Fruit fly (Drosophila melanogaster) whole organism, embryonic: ENCODE measurements around the gene Jhbp16.

Experiments used
- Ada2b ChIP-seq: fragments of 200-800 bp; sonication (Bioruptor generic); IDR thresholded peaks from 2 replicates; pipeline ENCODE4 v1.3.6; 2022; ENCODE audit warnings: missing biosample characterization, missing genetic modification characterization
- Bdp1 ChIP-seq: fragments of 200-800 bp; sonication (Bioruptor generic); optimal IDR thresholded peaks from 3 replicates; lab custom pipeline; 2016; ENCODE audit warnings: missing biosample characterization, missing genetic modification characterization
- CG10565 ChIP-seq: fragments of 200-800 bp; sonication (Bioruptor generic); optimal IDR thresholded peaks from 3 replicates; lab custom pipeline; 2016; ENCODE audit warnings: missing biosample characterization, mild to moderate bottlenecking, missing genetic modification characterization
- CG11398 ChIP-seq: fragments of 200-800 bp; sonication (Bioruptor generic); optimal IDR thresholded peaks from 2 replicates; lab custom pipeline; 2016; ENCODE audit warnings: missing biosample characterization, missing genetic modification characterization
- CG12942 ChIP-seq: fragments of 200-800 bp; sonication (Bioruptor generic); optimal IDR thresholded peaks from 3 replicates; lab custom pipeline; 2016; ENCODE audit warnings: missing biosample characterization, missing genetic modification characterization
- CG14014 ChIP-seq: fragments of 200-800 bp; sonication (Bioruptor generic); IDR thresholded peaks from 2 replicates; pipeline ENCODE4 v1.3.6; 2022; ENCODE audit warnings: missing biosample characterization, missing genetic modification characterization
- CG14860 ChIP-seq: fragments of 200-800 bp; sonication (Bioruptor generic); IDR thresholded peaks from 3 replicates; pipeline ENCODE4 v1.3.6; 2022; ENCODE audit warnings: missing biosample characterization, missing genetic modification characterization; ENCODE audit not compliant: partially characterized antibody
- CG15601 ChIP-seq: fragments of 200-800 bp; sonication (Bioruptor generic); optimal IDR thresholded peaks from 3 replicates; lab custom pipeline; 2019; ENCODE audit warnings: missing biosample characterization, mild to moderate bottlenecking, missing genetic modification characterization, moderate library complexity
- CG17361 ChIP-seq: fragments of 200-800 bp; sonication (Bioruptor generic); IDR thresholded peaks from 3 replicates; pipeline ENCODE4 v1.3.6; 2022; ENCODE audit warnings: missing biosample characterization, missing genetic modification characterization
- CG17802 ChIP-seq: fragments of 200-800 bp; sonication (Bioruptor generic); optimal IDR thresholded peaks from 2 replicates; lab custom pipeline; 2018; ENCODE audit warnings: missing biosample characterization, mild to moderate bottlenecking, missing genetic modification characterization, moderate library complexity
- CG33213 ChIP-seq: fragments of 200-800 bp; sonication (Bioruptor generic); optimal IDR thresholded peaks from 3 replicates; lab custom pipeline; 2016; ENCODE audit warnings: missing biosample characterization, missing genetic modification characterization
- CG4854 ChIP-seq: fragments of 200-800 bp; sonication (Bioruptor generic); optimal IDR thresholded peaks from 2 replicates; lab custom pipeline; 2016; ENCODE audit warnings: missing biosample characterization, missing genetic modification characterization, inconsistent platforms
- CG6254 ChIP-seq: fragments of 200-800 bp; sonication (Bioruptor generic); optimal IDR thresholded peaks from 3 replicates; lab custom pipeline; 2017; ENCODE audit warnings: mild to moderate bottlenecking, missing biosample characterization, missing genetic modification reagents, missing genetic modification characterization
- CG6765 ChIP-seq: fragments of 200-800 bp; sonication (Bioruptor generic); optimal IDR thresholded peaks from 3 replicates; lab custom pipeline; 2017; ENCODE audit warnings: missing biosample characterization, mild to moderate bottlenecking, missing genetic modification characterization
- CG7928 ChIP-seq: fragments of 200-800 bp; sonication (Bioruptor generic); optimal IDR thresholded peaks from 2 replicates; lab custom pipeline; 2017; ENCODE audit warnings: missing biosample characterization, mild to moderate bottlenecking, missing genetic modification characterization
- CG8944 ChIP-seq: fragments of 200-800 bp; sonication (Bioruptor generic); optimal IDR thresholded peaks from 3 replicates; lab custom pipeline; 2016; ENCODE audit warnings: missing biosample characterization, missing genetic modification characterization
- CG9797 ChIP-seq: fragments of 200-800 bp; sonication (Bioruptor generic); optimal IDR thresholded peaks from 3 replicates; lab custom pipeline; 2018; ENCODE audit warnings: missing biosample characterization, mild to moderate bottlenecking, missing genetic modification characterization
- CoRest ChIP-seq: fragments of 200-800 bp; sonication (Bioruptor generic); optimal IDR thresholded peaks from 3 replicates; lab custom pipeline; 2018; ENCODE audit warnings: missing biosample characterization, mild to moderate bottlenecking, missing genetic modification characterization, moderate library complexity
- Dfd ChIP-seq, 2 experiments: fragments of >200 bp; optimal IDR thresholded peaks; 2 replicates each; lab custom pipeline; 2017; ENCODE audit warnings: missing biosample characterization in 2 of 2, missing genetic modification characterization in 2 of 2
- E2f1 ChIP-seq: fragments of 200-800 bp; sonication (Bioruptor generic); IDR thresholded peaks from 2 replicates; pipeline ENCODE4 v1.3.6; 2022; ENCODE audit warnings: missing biosample characterization, missing genetic modification characterization
- Fer2 ChIP-seq: fragments of 200-800 bp; sonication (Bioruptor generic); optimal IDR thresholded peaks from 2 replicates; lab custom pipeline; 2018; ENCODE audit warnings: missing biosample characterization, mild to moderate bottlenecking, missing genetic modification characterization, moderate library complexity
- Gsc ChIP-seq: fragments of 200-800 bp; sonication (Bioruptor generic); IDR thresholded peaks from 2 replicates; pipeline ENCODE4 v1.3.6; 2022; ENCODE audit warnings: missing biosample characterization, missing genetic modification characterization
- Mes4 ChIP-seq: fragments of 200-800 bp; sonication (Bioruptor generic); optimal IDR thresholded peaks from 2 replicates; lab custom pipeline; 2016; ENCODE audit warnings: missing biosample characterization, missing genetic modification characterization
- Oli ChIP-seq: fragments of 200-800 bp; sonication (Bioruptor generic); optimal IDR thresholded peaks from 2 replicates; lab custom pipeline; 2018; ENCODE audit warnings: missing biosample characterization, mild to moderate bottlenecking, missing genetic modification characterization, moderate library complexity
- Optix ChIP-seq: fragments of 200-800 bp; sonication (Bioruptor generic); IDR thresholded peaks from 3 replicates; pipeline ENCODE4 v1.3.6; 2022; ENCODE audit warnings: missing biosample characterization, missing genetic modification characterization
- Scr ChIP-seq: fragments of 200-800 bp; sonication (Bioruptor generic); IDR thresholded peaks from 2 replicates; pipeline ENCODE4 v1.3.6; 2022; ENCODE audit warnings: missing biosample characterization, missing genetic modification characterization; ENCODE audit not compliant: partially characterized antibody
- Side ChIP-seq: fragments of 200-800 bp; sonication (Bioruptor generic); optimal IDR thresholded peaks from 2 replicates; lab custom pipeline; 2016; ENCODE audit warnings: missing biosample characterization, missing genetic modification characterization
- Sin3A ChIP-seq: fragments of >200 bp; optimal IDR thresholded peaks from 2 replicates; lab custom pipeline; 2018
- Taf1 ChIP-seq: fragments of 200-800 bp; sonication (Bioruptor generic); IDR thresholded peaks from 2 replicates; pipeline ENCODE4 v1.3.6; 2022; ENCODE audit warnings: missing biosample characterization, missing genetic modification characterization
- ab ChIP-seq: fragments of 200-800 bp; sonication (Bioruptor generic); optimal IDR thresholded peaks from 2 replicates; lab custom pipeline; 2016; ENCODE audit warnings: missing biosample characterization, missing genetic modification characterization
- aop ChIP-seq: fragments of 200-800 bp; sonication (Bioruptor generic); IDR thresholded peaks from 2 replicates; pipeline ENCODE4 v1.3.6; 2022; ENCODE audit warnings: missing biosample characterization, missing genetic modification characterization
- bigmax ChIP-seq: fragments of 200-800 bp; sonication (Bioruptor generic); optimal IDR thresholded peaks from 2 replicates; lab custom pipeline; 2018; ENCODE audit warnings: missing biosample characterization, mild to moderate bottlenecking, missing genetic modification characterization
- bsh ChIP-seq, 2 experiments: fragments of 200-800 bp; sonication (Bioruptor generic); optimal IDR thresholded peaks; 2 replicates each; lab custom pipeline; 2017 to 2018; ENCODE audit warnings: mild to moderate bottlenecking in 2 of 2, missing biosample characterization in 2 of 2, missing genetic modification characterization in 2 of 2, moderate library complexity in 1 of 2
- ci ChIP-seq: fragments of 200-800 bp; sonication (Bioruptor generic); IDR thresholded peaks from 3 replicates; pipeline ENCODE4 v1.3.6; 2022; ENCODE audit warnings: missing biosample characterization, missing genetic modification characterization
- emc ChIP-seq: fragments of 200-800 bp; sonication (Bioruptor generic); optimal IDR thresholded peaks from 2 replicates; lab custom pipeline; 2016; ENCODE audit warnings: missing biosample characterization, missing genetic modification characterization
- ftz-f1 ChIP-seq: fragments of 200-800 bp; sonication (Bioruptor generic); optimal IDR thresholded peaks from 2 replicates; lab custom pipeline; 2016; ENCODE audit warnings: missing biosample characterization, missing genetic modification characterization
- fu2 ChIP-seq: fragments of 200-800 bp; sonication (Bioruptor generic); optimal IDR thresholded peaks from 2 replicates; lab custom pipeline; 2016; ENCODE audit warnings: missing biosample characterization, missing genetic modification characterization
- grau ChIP-seq: fragments of 200-800 bp; optimal IDR thresholded peaks from 3 replicates; lab custom pipeline; 2019; ENCODE audit warnings: missing biosample characterization, mild to moderate bottlenecking, missing genetic modification characterization, moderate library complexity
- ham ChIP-seq: fragments of 200-800 bp; sonication (Bioruptor generic); IDR thresholded peaks from 2 replicates; pipeline ENCODE4 v1.3.6; 2022; ENCODE audit warnings: missing biosample characterization, missing genetic modification characterization
- jigr1 ChIP-seq: fragments of 200-800 bp; sonication (Bioruptor generic); IDR thresholded peaks from 3 replicates; pipeline ENCODE4 v1.3.6; 2022; ENCODE audit warnings: missing biosample characterization, missing genetic modification characterization
- jing ChIP-seq: fragments of 200-800 bp; sonication (Bioruptor generic); optimal IDR thresholded peaks from 2 replicates; lab custom pipeline; 2018; ENCODE audit warnings: missing biosample characterization, mild to moderate bottlenecking, missing genetic modification characterization
- mirr ChIP-seq: fragments of 200-800 bp; sonication (Bioruptor generic); optimal IDR thresholded peaks from 3 replicates; lab custom pipeline; 2018; ENCODE audit warnings: missing biosample characterization, mild to moderate bottlenecking, missing genetic modification characterization
- peb ChIP-seq: fragments of 200-800 bp; sonication (Bioruptor generic); IDR thresholded peaks from 2 replicates; pipeline ENCODE4 v1.3.6; 2022; ENCODE audit warnings: missing biosample characterization, missing genetic modification characterization
- ro ChIP-seq: fragments of 200-800 bp; sonication (Bioruptor generic); IDR thresholded peaks from 2 replicates; pipeline ENCODE4 v1.3.6; 2022; ENCODE audit warnings: missing biosample characterization, missing genetic modification characterization
- sr ChIP-seq: fragments of 200-800 bp; sonication (Bioruptor generic); IDR thresholded peaks from 3 replicates; pipeline ENCODE4 v1.3.6; 2022; ENCODE audit warnings: missing biosample characterization, missing genetic modification characterization
- stc ChIP-seq: fragments of 200-800 bp; sonication (Bioruptor generic); IDR thresholded peaks from 2 replicates; pipeline ENCODE4 v1.3.6; 2022; ENCODE audit warnings: missing biosample characterization, missing genetic modification characterization
- tap ChIP-seq: fragments of 200-800 bp; optimal IDR thresholded peaks from 3 replicates; lab custom pipeline; 2019; ENCODE audit warnings: missing biosample characterization, mild to moderate bottlenecking, missing genetic modification characterization, moderate library complexity
- ttk ChIP-seq: fragments of 200-800 bp; sonication (Bioruptor generic); IDR thresholded peaks from 2 replicates; pipeline ENCODE4 v2.1.2; 2022; ENCODE audit warnings: missing biosample characterization, missing genetic modification characterization
- tx ChIP-seq: fragments of 200-800 bp; sonication (Bioruptor generic); optimal IDR thresholded peaks from 2 replicates; lab custom pipeline; 2016; ENCODE audit warnings: missing biosample characterization, missing genetic modification characterization
- zfh1 ChIP-seq: fragments of 200-800 bp; sonication (Bioruptor generic); IDR thresholded peaks from 3 replicates; pipeline ENCODE4 v1.3.6; 2022; ENCODE audit warnings: missing biosample characterization, missing genetic modification characterization

Jhbp16 gene

dm6 chr3R:21656492-21657484 lies 7.4 kb upstream of the Jhbp16 start:
- TF ChIP-seq grau (tag; lab: Kevin White, UChicago) (peak; percentile 67), ro (GFP tag; lab: Robert Waterston, UW) (no peak), ftz-f1 (GFP tag; lab: Kevin White, UChicago) (peak; percentile 68), Mes4 (GFP tag; lab: Kevin White, UChicago) (no peak), E2f1 (GFP tag; lab: Robert Waterston, UW) (peak; percentile 71), Ada2b (GFP tag; lab: Robert Waterston, UW) (no peak), CG33213 (GFP tag; lab: Kevin White, UChicago) (no peak), CG14014 (GFP tag; lab: Robert Waterston, UW) (no peak), ci (peak; percentile 43), Fer2 (tag; lab: Kevin White, UChicago) (no peak), CG15601 (peak; percentile 25), zfh1 (no peak; the same call in 2 of the 3 replicates), ham (no peak), CG12942 (peak; percentile 18), CG4854 (GFP tag; lab: Kevin White, UChicago) (no peak), CG7928 (GFP tag; lab: Kevin White, UChicago) (no peak), CG17361 (GFP tag; lab: Robert Waterston, UW) (peak; percentile 85), ttk (GFP tag; lab: Robert Waterston, UW) (no peak), tx (GFP tag; lab: Kevin White, UChicago) (no peak), CG8944 (GFP tag; lab: Kevin White, UChicago) (no peak), CoRest (tag; lab: Kevin White, UChicago) (peak; percentile 75), mirr (GFP tag; lab: Kevin White, UChicago) (no peak), Sin3A (lab: Kevin White, UChicago) (no peak), CG14860 (no peak), bsh (GFP tag; optimal IDR thresholded peaks at IDR 0.05; lab: Kevin White, UChicago) (peak; percentile 0 to 57), Side (GFP tag; lab: Kevin White, UChicago) (no peak), CG11398 (GFP tag; lab: Kevin White, UChicago) (no peak), CG9797 (GFP tag; lab: Kevin White, UChicago) (no peak), Taf1 (GFP tag; lab: Robert Waterston, UW) (no peak), fu2 (GFP tag; lab: Kevin White, UChicago) (no peak), jigr1 (GFP tag; lab: Robert Waterston, UW) (0 out of 3 replicates have a peak, but pooled peaks have one; percentile 39), CG10565 (GFP tag; lab: Kevin White, UChicago) (no peak), peb (0 out of 2 replicates have a peak, but pooled peaks have one; percentile 20), Gsc (GFP tag; lab: Robert Waterston, UW) (no peak), Optix (no peak), bigmax (GFP tag; lab: Kevin White, UChicago) (no peak), sr (GFP tag; lab: Robert Waterston, UW) (no peak; the same call in 2 of the 3 replicates), emc (GFP tag; lab: Kevin White, UChicago) (no peak), Oli (tag; lab: Kevin White, UChicago) (peak; percentile 76), Scr (GFP tag; lab: Robert Waterston, UW) (no peak), aop (GFP tag; lab: Robert Waterston, UW) (no peak), jing (GFP tag; lab: Kevin White, UChicago) (peak; percentile 56), ab (no peak), tap (tag; lab: Kevin White, UChicago) (peak; percentile 64), CG17802 (tag; lab: Kevin White, UChicago) (no peak), Bdp1 (GFP tag; lab: Kevin White, UChicago) (no peak), CG6254 (peak; percentile 2), Dfd (GFP tag; optimal IDR thresholded peaks at IDR 0.05; lab: Kevin White, UChicago) (no peak), stc (GFP tag; lab: Robert Waterston, UW) (peak; percentile 32; the same call in 1 of the 2 replicates), CG6765 (GFP tag; lab: Kevin White, UChicago) (no peak)
